Fruit fly (Drosophila melanogaster) whole organism, prepupa: ENCODE results near the gene Ugt303A1.
A peak's percentile ranks its signal among the peaks of the same experiment; 100 is the strongest.

Experiments
- CG11294 ChIP-seq: fragments of 200-800 bp; sonication (Bioruptor generic); IDR thresholded peaks from 2 replicates; pipeline ENCODE4 v1.3.6; 2022; ENCODE audit warnings: missing biosample characterization, missing genetic modification characterization
- CG16779 ChIP-seq: fragments of 200-800 bp; sonication (Bioruptor generic); optimal IDR thresholded peaks from 3 replicates; lab custom pipeline; 2017; ENCODE audit warnings: missing biosample characterization, mild to moderate bottlenecking, missing genetic modification characterization
- CG32006 ChIP-seq: fragments of 200-800 bp; sonication (Bioruptor generic); optimal IDR thresholded peaks from 3 replicates; lab custom pipeline; 2017; ENCODE audit warnings: missing biosample characterization, mild to moderate bottlenecking, missing genetic modification characterization
- CG8119 ChIP-seq: fragments of 200-800 bp; sonication (Bioruptor generic); IDR thresholded peaks from 3 replicates; pipeline ENCODE4 v1.3.6; 2022; ENCODE audit warnings: missing biosample characterization, missing genetic modification characterization
- CG9139 ChIP-seq: fragments of 200-800 bp; sonication (Bioruptor generic); optimal IDR thresholded peaks from 3 replicates; lab custom pipeline; 2017; ENCODE audit warnings: missing biosample characterization, mild to moderate bottlenecking, missing genetic modification characterization
- Lpt ChIP-seq: fragments of 200-800 bp; sonication (Bioruptor generic); optimal IDR thresholded peaks from 3 replicates; lab custom pipeline; 2016; ENCODE audit warnings: missing biosample characterization, missing genetic modification characterization
- OdsH ChIP-seq: fragments of 200-800 bp; sonication (Bioruptor generic); optimal IDR thresholded peaks from 3 replicates; lab custom pipeline; 2016; ENCODE audit warnings: missing biosample characterization, missing genetic modification characterization
- Sox102F ChIP-seq: fragments of 200-800 bp; sonication (Bioruptor generic); optimal IDR thresholded peaks from 2 replicates; lab custom pipeline; 2016; ENCODE audit warnings: missing biosample characterization, mild to moderate bottlenecking, missing genetic modification characterization
- Sox15 ChIP-seq: fragments of 200-800 bp; sonication (Bioruptor generic); optimal IDR thresholded peaks from 3 replicates; lab custom pipeline; 2016; ENCODE audit warnings: missing biosample characterization, missing genetic modification characterization
- acj6 ChIP-seq: fragments of 200-800 bp; sonication (Bioruptor generic); optimal IDR thresholded peaks from 3 replicates; lab custom pipeline; 2016; ENCODE audit warnings: missing biosample characterization, missing genetic modification characterization
- cyc ChIP-seq: fragments of 200-800 bp; sonication (Bioruptor generic); optimal IDR thresholded peaks from 3 replicates; lab custom pipeline; 2016; ENCODE audit warnings: missing biosample characterization, missing genetic modification characterization
- fkh ChIP-seq: fragments of 200-800 bp; sonication (Bioruptor generic); optimal IDR thresholded peaks from 3 replicates; lab custom pipeline; 2017; ENCODE audit warnings: missing biosample characterization, mild to moderate bottlenecking, missing genetic modification characterization, moderate library complexity
- svp ChIP-seq: fragments of 200-800 bp; sonication (Bioruptor generic); peaks from one replicate; lab custom pipeline; 2016; ENCODE audit warnings: missing biosample characterization, missing genetic modification characterization
- vri ChIP-seq: fragments of 200-800 bp; sonication (Bioruptor generic); optimal IDR thresholded peaks from 3 replicates; lab custom pipeline; 2016; ENCODE audit warnings: missing biosample characterization, mild to moderate bottlenecking, missing genetic modification characterization

- peak; percentile 94 for TF ChIP-seq CG32006 (GFP tag; lab: Kevin White, UChicago)
- TF ChIP-seq cyc (GFP tag; lab: Kevin White, UChicago), result peak; percentile 95
- peak; percentile 94 for TF ChIP-seq CG9139
- TF ChIP-seq CG11294 (GFP tag; lab: Robert Waterston, UW), result peak; percentile 95
- TF ChIP-seq Sox102F (GFP tag; lab: Kevin White, UChicago), result peak; percentile 92
- TF ChIP-seq vri (GFP tag; lab: Kevin White, UChicago), result no peak
- peak; percentile 97 for TF ChIP-seq OdsH
- peak; percentile 98 for TF ChIP-seq svp
- TF ChIP-seq Lpt (GFP tag; lab: Kevin White, UChicago), result peak; percentile 87
- no peak for TF ChIP-seq fkh
- TF ChIP-seq Sox15 (GFP tag; lab: Kevin White, UChicago), result peak; percentile 94
- no peak for TF ChIP-seq CG16779
- peak; percentile 97 for TF ChIP-seq acj6 (GFP tag; lab: Kevin White, UChicago)
- TF ChIP-seq CG8119 (GFP tag; lab: Robert Waterston, UW), result peak; percentile 99
Measured at dm6 chr3R:11226496-11226895, 51.2 kb downstream of the Ugt303A1 start, which contains the start of gene CG17726.
